Worm (Caenorhabditis elegans) whole organism, L4 larva: ENCODE data around the gene C27C12.1.

Experiments
- aly-2 ChIP-seq: sonication (generic microtip); optimal IDR thresholded peaks from 2 replicates; lab custom pipeline; 2018; ENCODE audit warnings: missing biosample characterization, missing genetic modification characterization
- ceh-62 ChIP-seq: sonication (generic microtip); optimal IDR thresholded peaks from 2 replicates; lab custom pipeline; 2017; ENCODE audit warnings: missing biosample characterization, missing genetic modification characterization
- lim-7 ChIP-seq: fragments of 200-800 bp; sonication (Bioruptor generic); IDR thresholded peaks from 2 replicates; pipeline ENCODE4 v1.3.6; 2022; ENCODE audit warnings: missing genetic modification characterization, missing compliant biosample characterization
- mdl-1 ChIP-seq, 2 experiments: fragments of 150-350 bp in 1 of 2; sonication (generic microtip) in 1 of 2; optimal IDR thresholded peaks; 2 replicates each; lab custom pipeline; 2014 to 2017; ENCODE audit warnings: missing biosample characterization in 2 of 2, missing genetic modification characterization in 2 of 2
- mes-2 ChIP-seq: sonication (generic microtip); optimal IDR thresholded peaks from 2 replicates; lab custom pipeline; 2016; ENCODE audit warnings: missing genotype, mild to moderate bottlenecking, missing genetic modification characterization, missing compliant biosample characterization; ENCODE audit not compliant: poor library complexity, severe bottlenecking
- nhr-25 ChIP-seq: sonication (generic microtip); optimal IDR thresholded peaks from 2 replicates; lab custom pipeline; 2017; ENCODE audit warnings: missing genetic modification characterization, mild to moderate bottlenecking, missing compliant biosample characterization, antibody characterized with exemption, moderate library complexity, borderline replicate concordance; ENCODE audit not compliant: insufficient read depth
- nhr-77 ChIP-seq: fragments of 150-350 bp; optimal IDR thresholded peaks from 2 replicates; lab custom pipeline; 2014; ENCODE audit warnings: missing biosample characterization, missing genetic modification characterization

DNA sequence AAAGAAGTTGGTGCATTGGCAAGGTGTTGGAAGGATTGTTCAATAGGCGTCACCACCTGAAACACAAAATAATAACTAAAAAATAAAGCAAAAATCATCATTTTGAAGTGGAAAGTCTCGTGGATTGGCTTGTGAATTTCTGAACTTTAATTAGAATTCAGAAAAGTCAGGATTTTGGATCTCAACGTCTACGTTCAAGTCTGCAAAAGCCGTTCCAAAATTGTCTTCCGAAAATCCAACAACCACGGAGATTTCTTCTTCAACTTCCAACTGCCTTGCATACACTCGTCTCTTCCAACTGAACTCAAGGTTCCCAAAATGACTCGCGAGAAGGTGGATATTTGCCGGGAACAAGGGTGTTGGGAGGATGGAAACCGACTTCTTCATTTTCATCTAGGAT lies 12.2 kb upstream of the C27C12.1 start, which contains the start of gene C27C12.3:
- TF ChIP-seq lim-7 (GFP tag; lab: Robert Waterston, UW), result no peak
- no peak for TF ChIP-seq nhr-77 (tag; lab: Kevin White, UChicago)
- TF ChIP-seq aly-2 (tag; lab: Kevin White, UChicago), result no peak
- no peak for TF ChIP-seq mdl-1 (tag; optimal IDR thresholded peaks at IDR 0.05; lab: Kevin White, UChicago)
- TF ChIP-seq nhr-25 (tag; lab: Kevin White, UChicago), result no peak
- no peak for TF ChIP-seq mes-2 (tag; lab: Kevin White, UChicago)
- TF ChIP-seq ceh-62, result no peak
